Worm (Caenorhabditis elegans) whole organism, L3 larva: ENCODE results near the gene W02A2.12.
A peak's percentile ranks its signal among the peaks of the same experiment; 100 is the strongest.

Source experiments
- R02D3.7 ChIP-seq: fragments of 150-350 bp; optimal IDR thresholded peaks from 2 replicates; lab custom pipeline; 2014; ENCODE audit warnings: missing biosample characterization, missing genetic modification characterization
- ZK546.5 ChIP-seq: sonication (generic microtip); optimal IDR thresholded peaks from 2 replicates; lab custom pipeline; 2017; ENCODE audit warnings: missing biosample characterization, missing genetic modification characterization
- aly-2 ChIP-seq: fragments of 150-350 bp; optimal IDR thresholded peaks from 2 replicates; lab custom pipeline; 2014; ENCODE audit warnings: missing biosample characterization, missing genetic modification characterization
- ama-1 ChIP-seq: fragments of 150-350 bp; optimal IDR thresholded peaks from 2 replicates; lab custom pipeline; 2018
- ceh-28 ChIP-seq: fragments of 150-350 bp; optimal IDR thresholded peaks from 2 replicates; lab custom pipeline; 2014; ENCODE audit warnings: missing biosample characterization, missing genetic modification reagents, missing genetic modification characterization
- ceh-82 ChIP-seq: fragments of 150-350 bp; optimal IDR thresholded peaks from 2 replicates; lab custom pipeline; 2014; ENCODE audit warnings: missing biosample characterization, missing genetic modification characterization
- daf-12 ChIP-seq: fragments of 150-350 bp; optimal IDR thresholded peaks from 2 replicates; lab custom pipeline; 2014; ENCODE audit warnings: missing biosample characterization, missing genetic modification reagents, missing genetic modification characterization
- egl-27 ChIP-seq: sonication (generic microtip); optimal IDR thresholded peaks from 4 replicates; lab custom pipeline; 2017; ENCODE audit warnings: missing biosample characterization, missing genetic modification reagents, missing genetic modification characterization
- egl-5 ChIP-seq: fragments of 150-350 bp; optimal IDR thresholded peaks from 2 replicates; lab custom pipeline; 2017; ENCODE audit warnings: missing biosample characterization, missing genetic modification reagents, missing genetic modification characterization, inconsistent platforms
- elt-1 ChIP-seq: fragments of 150-350 bp; optimal IDR thresholded peaks from 2 replicates; lab custom pipeline; 2014; ENCODE audit warnings: missing biosample characterization, missing genetic modification characterization
- elt-2 ChIP-seq: sonication (generic microtip); optimal IDR thresholded peaks from 2 replicates; lab custom pipeline; 2016; ENCODE audit warnings: missing genetic modification reagents, mild to moderate bottlenecking, missing genetic modification characterization, missing compliant biosample characterization
- eor-1 ChIP-seq, 2 experiments: fragments of 150-350 bp; optimal IDR thresholded peaks; 2 replicates each; lab custom pipeline; 2014 to 2018; ENCODE audit warnings: missing biosample characterization in 2 of 2, missing genetic modification characterization in 2 of 2
- fkh-10 ChIP-seq: sonication (generic microtip); optimal IDR thresholded peaks from 2 replicates; lab custom pipeline; 2017; ENCODE audit warnings: missing biosample characterization, missing genetic modification reagents, missing genetic modification characterization
- fkh-2 ChIP-seq: fragments of 150-350 bp; optimal IDR thresholded peaks from 2 replicates; lab custom pipeline; 2014; ENCODE audit warnings: missing biosample characterization, missing genetic modification reagents, missing genetic modification characterization
- fos-1 ChIP-seq: fragments of 150-350 bp; optimal IDR thresholded peaks from 2 replicates; lab custom pipeline; 2014; ENCODE audit warnings: missing biosample characterization, missing genetic modification characterization
- hmg-11 ChIP-seq: sonication (generic microtip); optimal IDR thresholded peaks from 2 replicates; lab custom pipeline; 2016; ENCODE audit warnings: missing genetic modification characterization, missing compliant biosample characterization
- jun-1 ChIP-seq: fragments of 150-350 bp; optimal IDR thresholded peaks from 2 replicates; lab custom pipeline; 2014; ENCODE audit warnings: missing biosample characterization, missing genetic modification reagents, missing genetic modification characterization
- lin-15B ChIP-seq: fragments of 150-350 bp; optimal IDR thresholded peaks from 2 replicates; lab custom pipeline; 2014; ENCODE audit warnings: missing biosample characterization, missing genetic modification characterization
- lin-39 ChIP-seq: fragments of 150-350 bp; optimal IDR thresholded peaks from 2 replicates; lab custom pipeline; 2018; ENCODE audit warnings: missing biosample characterization, missing genetic modification reagents, missing genetic modification characterization
- lsy-12 ChIP-seq: sonication (generic microtip); optimal IDR thresholded peaks from 2 replicates; lab custom pipeline; 2016; ENCODE audit warnings: mild to moderate bottlenecking, missing genetic modification characterization, missing compliant biosample characterization
- mdl-1 ChIP-seq: fragments of 150-350 bp; optimal IDR thresholded peaks from 2 replicates; lab custom pipeline; 2014; ENCODE audit warnings: missing biosample characterization, missing genetic modification characterization
- mml-1 ChIP-seq: fragments of 150-350 bp; sonication (generic microtip); optimal IDR thresholded peaks from 3 replicates; lab custom pipeline; 2014; ENCODE audit warnings: missing biosample characterization, missing genetic modification characterization
- nfya-1 ChIP-seq: sonication (generic microtip); optimal IDR thresholded peaks from 2 replicates; lab custom pipeline; 2017; ENCODE audit warnings: missing genetic modification characterization, mild to moderate bottlenecking, missing compliant biosample characterization, antibody characterized with exemption, moderate library complexity; ENCODE audit not compliant: insufficient read depth
- nhr-11 ChIP-seq: fragments of 150-350 bp; optimal IDR thresholded peaks from 2 replicates; lab custom pipeline; 2014; ENCODE audit warnings: missing biosample characterization, missing genetic modification characterization
- nhr-12 ChIP-seq: fragments of 150-350 bp; optimal IDR thresholded peaks from 2 replicates; lab custom pipeline; 2014; ENCODE audit warnings: missing biosample characterization, missing genetic modification characterization
- nhr-23 ChIP-seq: fragments of 150-350 bp; optimal IDR thresholded peaks from 2 replicates; lab custom pipeline; 2014; ENCODE audit warnings: missing biosample characterization, missing genetic modification reagents, missing genetic modification characterization
- nhr-237 ChIP-seq: fragments of 150-350 bp; optimal IDR thresholded peaks from 2 replicates; lab custom pipeline; 2014; ENCODE audit warnings: missing biosample characterization, missing genetic modification characterization
- nhr-25 ChIP-seq: sonication (generic microtip); optimal IDR thresholded peaks from 2 replicates; lab custom pipeline; 2017; ENCODE audit warnings: missing biosample characterization, missing genetic modification characterization
- nhr-28 ChIP-seq: fragments of 150-350 bp; optimal IDR thresholded peaks from 2 replicates; lab custom pipeline; 2014; ENCODE audit warnings: missing biosample characterization, missing genetic modification characterization
- nhr-43 ChIP-seq: sonication (generic microtip); optimal IDR thresholded peaks from 2 replicates; lab custom pipeline; 2016; ENCODE audit warnings: mild to moderate bottlenecking, missing genetic modification characterization, missing compliant biosample characterization; ENCODE audit not compliant: poor library complexity, severe bottlenecking
- nhr-67 ChIP-seq: fragments of 150-350 bp; optimal IDR thresholded peaks from 2 replicates; lab custom pipeline; 2014; ENCODE audit warnings: missing biosample characterization, missing genetic modification characterization
- nhr-77 ChIP-seq: fragments of 150-350 bp; optimal IDR thresholded peaks from 2 replicates; lab custom pipeline; 2014; ENCODE audit warnings: missing biosample characterization, missing genetic modification characterization
- pha-4 ChIP-seq: fragments of 150-350 bp; optimal IDR thresholded peaks from 2 replicates; lab custom pipeline; 2014; ENCODE audit warnings: missing biosample characterization, missing genetic modification reagents, missing genetic modification characterization
- pqm-1 ChIP-seq: fragments of 150-350 bp; optimal IDR thresholded peaks from 2 replicates; lab custom pipeline; 2017; ENCODE audit warnings: missing biosample characterization, missing genetic modification characterization, inconsistent platforms
- sea-2 ChIP-seq: fragments of 150-350 bp; sonication (generic microtip); optimal IDR thresholded peaks from 4 replicates; lab custom pipeline; 2014; ENCODE audit warnings: missing biosample characterization, missing genetic modification reagents, missing genetic modification characterization
- skn-1 ChIP-seq: fragments of 150-350 bp; optimal IDR thresholded peaks from 2 replicates; lab custom pipeline; 2014; ENCODE audit warnings: missing biosample characterization, missing genetic modification characterization
- snpc-4 ChIP-seq: fragments of 150-350 bp; optimal IDR thresholded peaks from 2 replicates; lab custom pipeline; 2014; ENCODE audit warnings: missing biosample characterization, missing genetic modification characterization
- tbx-2 ChIP-seq: sonication (generic microtip); optimal IDR thresholded peaks from 2 replicates; lab custom pipeline; 2016; ENCODE audit warnings: mild to moderate bottlenecking, missing genetic modification characterization, missing compliant biosample characterization
- unc-39 ChIP-seq: sonication (generic microtip); optimal IDR thresholded peaks from 4 replicates; lab custom pipeline; 2017; ENCODE audit warnings: missing biosample characterization, missing genetic modification characterization
- unc-62 ChIP-seq: fragments of 150-350 bp; sonication (generic microtip); optimal IDR thresholded peaks from 4 replicates; lab custom pipeline; 2014; ENCODE audit warnings: missing biosample characterization, missing genetic modification reagents, missing genetic modification characterization
- zag-1 ChIP-seq: fragments of 150-350 bp; optimal IDR thresholded peaks from 2 replicates; lab custom pipeline; 2014; ENCODE audit warnings: missing biosample characterization, missing genetic modification characterization
- ztf-11 ChIP-seq: fragments of 150-350 bp; optimal IDR thresholded peaks from 2 replicates; lab custom pipeline; 2014; ENCODE audit warnings: missing biosample characterization, missing genetic modification characterization
- ztf-4 ChIP-seq: fragments of 150-350 bp; optimal IDR thresholded peaks from 2 replicates; lab custom pipeline; 2014; ENCODE audit warnings: missing biosample characterization, missing genetic modification characterization

Gene W02A2.12

DNA sequence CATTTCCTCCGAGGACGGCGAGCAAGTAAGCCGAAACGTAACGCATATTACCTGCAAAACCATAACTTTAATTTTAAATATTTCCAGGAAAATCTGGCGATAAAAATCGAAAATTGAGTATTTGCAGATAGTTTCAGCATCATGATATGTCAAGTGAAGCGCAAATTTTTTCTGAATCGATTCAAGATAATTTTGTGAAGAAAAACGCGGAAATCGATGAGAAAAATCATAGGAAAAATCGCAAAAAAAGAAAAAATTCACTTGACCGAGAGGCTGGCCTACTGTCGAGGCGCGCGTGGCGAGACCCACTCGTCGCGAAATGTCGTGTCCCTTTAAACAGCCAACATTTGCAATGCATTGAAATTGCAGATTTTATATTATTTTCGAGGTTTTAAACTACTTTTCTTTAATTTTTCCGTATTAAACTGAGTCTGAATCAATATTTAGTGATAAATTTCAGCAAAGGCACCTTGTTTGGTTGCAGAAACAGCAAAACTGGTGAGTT lies 21.7 kb upstream of the W02A2.12 start, which contains the start of the genes rla-2, popl-7 and Y62E10A.24:
Gene rla-2, minus strand, starts transcription at position 51 of the 505 bp plus-strand sequence.
Gene popl-7, plus strand, starts transcription at position 455 of the 505 bp plus-strand sequence.
Gene Y62E10A.24, plus strand, starts transcription at position 476 of the 505 bp plus-strand sequence.
- no peak for TF ChIP-seq mdl-1 (tag; lab: Kevin White, UChicago)
- TF ChIP-seq skn-1 (tag; lab: Kevin White, UChicago), result no peak
- TF ChIP-seq sea-2 (GFP tag; lab: Kevin White, UChicago), result no peak
- no peak for TF ChIP-seq ceh-28 (tag; lab: Kevin White, UChicago)
- no peak for TF ChIP-seq nhr-11 (tag; lab: Kevin White, UChicago)
- TF ChIP-seq nhr-23 (tag; lab: Kevin White, UChicago), result peak; percentile 28
- TF ChIP-seq hmg-11 (tag; lab: Kevin White, UChicago), result peak; percentile 54
- TF ChIP-seq nfya-1 (tag; lab: Kevin White, UChicago), result peak; percentile 72
- TF ChIP-seq ama-1 (lab: Kevin White, UChicago), result no peak
- TF ChIP-seq tbx-2 (tag; lab: Kevin White, UChicago), result no peak
- TF ChIP-seq eor-1 (tag; optimal IDR thresholded peaks at IDR 0.05; lab: Kevin White, UChicago), result no peak
- no peak for TF ChIP-seq aly-2 (tag; lab: Kevin White, UChicago)
- TF ChIP-seq nhr-25 (tag; lab: Kevin White, UChicago), result no peak
- TF ChIP-seq nhr-237, result no peak
- no peak for TF ChIP-seq nhr-67
- TF ChIP-seq fos-1, result no peak
- no peak for TF ChIP-seq unc-62
- TF ChIP-seq R02D3.7 (tag; lab: Kevin White, UChicago), result no peak
- no peak for TF ChIP-seq zag-1 (tag; lab: Kevin White, UChicago)
- no peak for TF ChIP-seq ZK546.5 (tag; lab: Kevin White, UChicago)
- peak; percentile 6 for TF ChIP-seq elt-2 (tag; lab: Kevin White, UChicago)
- TF ChIP-seq ztf-4, result no peak
- TF ChIP-seq jun-1 (tag; lab: Kevin White, UChicago), result no peak
- no peak for TF ChIP-seq mml-1 (tag; lab: Kevin White, UChicago)
- TF ChIP-seq fkh-10 (GFP tag; lab: Kevin White, UChicago), result no peak
- no peak for TF ChIP-seq snpc-4 (tag; lab: Kevin White, UChicago)
- TF ChIP-seq egl-5, result no peak
- TF ChIP-seq nhr-43 (tag; lab: Kevin White, UChicago), result no peak
- no peak for TF ChIP-seq ztf-11 (tag; lab: Kevin White, UChicago)
- TF ChIP-seq daf-12 (tag; lab: Kevin White, UChicago), result no peak
- no peak for TF ChIP-seq elt-1
- TF ChIP-seq lsy-12 (tag; lab: Kevin White, UChicago), result no peak
- TF ChIP-seq pha-4 (tag; lab: Kevin White, UChicago), result peak; percentile 42
- TF ChIP-seq pqm-1 (tag; lab: Kevin White, UChicago), result no peak
- no peak for TF ChIP-seq fkh-2
- TF ChIP-seq nhr-28 (tag; lab: Kevin White, UChicago), result no peak
- peak; percentile 36 for TF ChIP-seq lin-15B (tag; lab: Kevin White, UChicago)
- TF ChIP-seq lin-39 (tag; lab: Kevin White, UChicago), result no peak
- TF ChIP-seq unc-39 (tag; lab: Kevin White, UChicago), result no peak
- TF ChIP-seq ceh-82, result no peak
- TF ChIP-seq nhr-77 (tag; lab: Kevin White, UChicago), result no peak
- no peak for TF ChIP-seq egl-27 (tag; lab: Kevin White, UChicago)
- no peak for TF ChIP-seq nhr-12 (tag; lab: Kevin White, UChicago)

DNA sequence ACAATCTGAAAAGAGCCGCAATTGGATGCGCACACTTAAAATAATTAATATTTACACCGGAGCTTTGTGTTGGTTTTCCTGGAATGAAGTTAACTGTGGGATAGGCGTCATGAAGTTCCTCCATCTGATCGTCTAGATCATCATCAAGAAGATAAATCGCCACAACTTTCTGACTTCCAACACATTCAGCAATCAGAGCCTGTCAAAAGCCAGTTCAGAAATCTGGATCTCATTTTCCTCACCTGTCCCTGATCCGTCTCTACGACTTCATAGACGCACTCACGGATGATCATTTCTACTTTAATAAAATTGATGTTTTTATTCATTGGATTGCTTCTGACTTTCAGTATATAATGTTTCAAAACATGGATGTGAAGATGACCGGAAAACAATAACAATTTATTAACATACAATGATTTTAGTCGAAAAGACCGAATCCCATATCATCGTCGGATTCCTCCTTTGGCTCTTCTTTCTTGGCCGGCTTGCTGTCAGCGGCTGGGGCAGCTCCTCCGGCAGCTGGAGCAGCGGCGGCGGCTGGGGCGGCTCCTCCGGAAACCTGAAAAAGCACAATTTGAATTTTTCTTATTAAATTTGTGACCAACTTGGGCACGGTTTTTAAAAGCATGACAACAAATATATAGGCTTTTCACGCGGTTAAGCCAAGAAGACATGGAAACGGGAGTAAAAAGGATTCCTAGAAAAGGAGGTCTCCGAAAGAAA lies 20.6 kb upstream of the W02A2.12 start, which contains the start of gene agt-1:
Gene agt-1, minus strand, starts transcription at position 293 of the 723 bp plus-strand sequence.
- TF ChIP-seq elt-2 (tag; lab: Kevin White, UChicago), result no peak
- no peak for TF ChIP-seq egl-5
- TF ChIP-seq hmg-11 (tag; lab: Kevin White, UChicago), result no peak
- TF ChIP-seq jun-1 (tag; lab: Kevin White, UChicago), result no peak
- no peak for TF ChIP-seq ceh-82
- no peak for TF ChIP-seq mml-1 (tag; lab: Kevin White, UChicago)
